Worm (Caenorhabditis elegans) whole organism, L2 larva: Measurements from ENCODE around the gene K03B8.14.

ENCODE experiments used
- R02D3.7 ChIP-seq: fragments of 150-350 bp; optimal IDR thresholded peaks from 2 replicates; lab custom pipeline; 2014; ENCODE audit warnings: missing biosample characterization, missing genetic modification characterization
- Y55F3AM.14 ChIP-seq: fragments of 200-800 bp; sonication (Bioruptor generic); optimal IDR thresholded peaks from 2 replicates; lab custom pipeline; 2018; ENCODE audit warnings: mild to moderate bottlenecking, missing genetic modification characterization, missing compliant biosample characterization
- ZK546.5 ChIP-seq: sonication (generic microtip); optimal IDR thresholded peaks from 2 replicates; lab custom pipeline; 2017; ENCODE audit warnings: missing biosample characterization, missing genetic modification characterization
- alr-1 ChIP-seq: fragments of 150-350 bp; optimal IDR thresholded peaks from 2 replicates; lab custom pipeline; 2014; ENCODE audit warnings: missing biosample characterization, missing genetic modification characterization
- blmp-1 ChIP-seq: sonication (generic microtip); optimal IDR thresholded peaks from 2 replicates; lab custom pipeline; 2017; ENCODE audit warnings: missing genetic modification characterization, mild to moderate bottlenecking, missing compliant biosample characterization, antibody characterized with exemption, moderate library complexity; ENCODE audit not compliant: insufficient read depth
- ceh-16 ChIP-seq: fragments of 150-350 bp; optimal IDR thresholded peaks from 2 replicates; lab custom pipeline; 2014; ENCODE audit warnings: missing biosample characterization, missing genetic modification characterization
- ceh-82 ChIP-seq: fragments of 150-350 bp; optimal IDR thresholded peaks from 2 replicates; lab custom pipeline; 2014; ENCODE audit warnings: missing biosample characterization, missing genetic modification characterization
- crh-2 ChIP-seq: sonication (generic microtip); optimal IDR thresholded peaks from 2 replicates; lab custom pipeline; 2017; ENCODE audit warnings: missing biosample characterization, missing genetic modification characterization
- dmd-4 ChIP-seq: sonication (generic microtip); optimal IDR thresholded peaks from 2 replicates; lab custom pipeline; 2017; ENCODE audit warnings: missing biosample characterization, missing genetic modification characterization
- egl-27 ChIP-seq: sonication (generic microtip); optimal IDR thresholded peaks from 3 replicates; lab custom pipeline; 2017; ENCODE audit warnings: missing biosample characterization, missing genetic modification reagents, missing genetic modification characterization
- elt-1 ChIP-seq: fragments of 150-350 bp; optimal IDR thresholded peaks from 2 replicates; lab custom pipeline; 2014; ENCODE audit warnings: missing biosample characterization, missing genetic modification characterization
- fos-1 ChIP-seq: fragments of 150-350 bp; optimal IDR thresholded peaks from 2 replicates; lab custom pipeline; 2014; ENCODE audit warnings: missing biosample characterization, missing genetic modification characterization
- gmeb-1 ChIP-seq: fragments of 150-350 bp; optimal IDR thresholded peaks from 2 replicates; lab custom pipeline; 2014; ENCODE audit warnings: missing biosample characterization, missing genetic modification characterization
- lin-11 ChIP-seq: fragments of 150-350 bp; sonication (generic microtip); optimal IDR thresholded peaks from 2 replicates; lab custom pipeline; 2014; ENCODE audit warnings: missing biosample characterization, missing genetic modification characterization, inconsistent platforms, mixed read lengths
- lin-13 ChIP-seq: fragments of 150-350 bp; optimal IDR thresholded peaks from 2 replicates; lab custom pipeline; 2014; ENCODE audit warnings: missing biosample characterization, missing genetic modification reagents, missing genetic modification characterization
- lin-39 ChIP-seq: fragments of 150-350 bp; optimal IDR thresholded peaks from 2 replicates; lab custom pipeline; 2014; ENCODE audit warnings: missing biosample characterization, missing genetic modification reagents, missing genetic modification characterization
- mab-5 ChIP-seq: fragments of 150-350 bp; optimal IDR thresholded peaks from 2 replicates; lab custom pipeline; 2014; ENCODE audit warnings: missing biosample characterization, missing genetic modification characterization
- mbf-1 ChIP-seq: sonication (generic microtip); optimal IDR thresholded peaks from 2 replicates; lab custom pipeline; 2017; ENCODE audit warnings: missing biosample characterization, missing genetic modification characterization
- mdl-1 ChIP-seq, 2 experiments: fragments of 150-350 bp in 1 of 2; sonication (generic microtip) in 1 of 2; optimal IDR thresholded peaks; 2 replicates each; lab custom pipeline; 2017; ENCODE audit warnings: missing biosample characterization in 2 of 2, missing genetic modification characterization in 2 of 2
- nhr-10 ChIP-seq: sonication (generic microtip); optimal IDR thresholded peaks from 2 replicates; lab custom pipeline; 2017; ENCODE audit warnings: missing biosample characterization, missing genetic modification characterization
- nhr-11 ChIP-seq: fragments of 150-350 bp; optimal IDR thresholded peaks from 2 replicates; lab custom pipeline; 2014; ENCODE audit warnings: missing biosample characterization, missing genetic modification characterization
- nhr-12 ChIP-seq: fragments of 150-350 bp; optimal IDR thresholded peaks from 2 replicates; lab custom pipeline; 2014; ENCODE audit warnings: missing biosample characterization, missing genetic modification characterization
- nhr-129 ChIP-seq: fragments of 150-350 bp; optimal IDR thresholded peaks from 2 replicates; lab custom pipeline; 2014; ENCODE audit warnings: missing biosample characterization, missing genetic modification characterization
- nhr-21 ChIP-seq: fragments of 150-350 bp; optimal IDR thresholded peaks from 2 replicates; lab custom pipeline; 2014; ENCODE audit warnings: missing biosample characterization, missing genetic modification characterization
- nhr-23 ChIP-seq: fragments of 150-350 bp; optimal IDR thresholded peaks from 2 replicates; lab custom pipeline; 2014; ENCODE audit warnings: missing biosample characterization, missing genetic modification reagents, missing genetic modification characterization
- nhr-237 ChIP-seq: fragments of 150-350 bp; optimal IDR thresholded peaks from 2 replicates; lab custom pipeline; 2014; ENCODE audit warnings: missing biosample characterization, missing genetic modification characterization
- nhr-25 ChIP-seq: fragments of 150-350 bp; sonication (generic microtip); optimal IDR thresholded peaks from 3 replicates; lab custom pipeline; 2014; ENCODE audit warnings: missing biosample characterization, missing genetic modification characterization
- nhr-6 ChIP-seq: fragments of 150-350 bp; optimal IDR thresholded peaks from 2 replicates; lab custom pipeline; 2014; ENCODE audit warnings: missing biosample characterization, missing genetic modification characterization
- nhr-77 ChIP-seq: fragments of 150-350 bp; optimal IDR thresholded peaks from 2 replicates; lab custom pipeline; 2014; ENCODE audit warnings: missing biosample characterization, missing genetic modification characterization
- peb-1 ChIP-seq: fragments of 150-350 bp; optimal IDR thresholded peaks from 2 replicates; lab custom pipeline; 2014; ENCODE audit warnings: missing biosample characterization, missing genetic modification characterization
- sem-4 ChIP-seq: fragments of 150-350 bp; optimal IDR thresholded peaks from 2 replicates; lab custom pipeline; 2014; ENCODE audit warnings: missing biosample characterization, missing genetic modification reagents, missing genetic modification characterization
- sma-3 ChIP-seq: sonication (generic microtip); optimal IDR thresholded peaks from 2 replicates; lab custom pipeline; 2016; ENCODE audit warnings: missing genetic modification reagents, missing genetic modification characterization, missing compliant biosample characterization
- sma-9 ChIP-seq, 2 experiments: fragments of 150-350 bp in 1 of 2; sonication (generic microtip) in 1 of 2; optimal IDR thresholded peaks; 2 replicates each; lab custom pipeline; 2014 to 2016; ENCODE audit warnings: missing genetic modification characterization in 2 of 2, mild to moderate bottlenecking in 1 of 2, missing biosample characterization in 1 of 2, missing compliant biosample characterization in 1 of 2, missing genetic modification reagents in 1 of 2, moderate library complexity in 1 of 2
- snpc-4 ChIP-seq: fragments of 150-350 bp; optimal IDR thresholded peaks from 2 replicates; lab custom pipeline; 2014; ENCODE audit warnings: missing biosample characterization, missing genetic modification characterization
- unc-39 ChIP-seq: fragments of 150-350 bp; optimal IDR thresholded peaks from 2 replicates; lab custom pipeline; 2014; ENCODE audit warnings: missing biosample characterization, missing genetic modification characterization
- unc-55 ChIP-seq: fragments of 150-350 bp; sonication (generic microtip); optimal IDR thresholded peaks from 3 replicates; lab custom pipeline; 2014; ENCODE audit warnings: missing biosample characterization, missing genetic modification reagents, missing genetic modification characterization
- unc-62 ChIP-seq: fragments of 150-350 bp; optimal IDR thresholded peaks from 2 replicates; lab custom pipeline; 2014; ENCODE audit warnings: missing biosample characterization, missing genetic modification reagents, missing genetic modification characterization
- zag-1 ChIP-seq: fragments of 150-350 bp; optimal IDR thresholded peaks from 2 replicates; lab custom pipeline; 2014; ENCODE audit warnings: missing biosample characterization, missing genetic modification characterization
- ztf-1 ChIP-seq: fragments of 200-800 bp; sonication (Bioruptor generic); conservative IDR thresholded peaks from 2 replicates; pipeline ENCODE4 v1.3.6; 2022; ENCODE audit warnings: missing genetic modification characterization, missing compliant biosample characterization
- ztf-4 ChIP-seq: fragments of 150-350 bp; optimal IDR thresholded peaks from 2 replicates; lab custom pipeline; 2014; ENCODE audit warnings: missing biosample characterization, missing genetic modification characterization

K03B8.14 gene

DNA sequence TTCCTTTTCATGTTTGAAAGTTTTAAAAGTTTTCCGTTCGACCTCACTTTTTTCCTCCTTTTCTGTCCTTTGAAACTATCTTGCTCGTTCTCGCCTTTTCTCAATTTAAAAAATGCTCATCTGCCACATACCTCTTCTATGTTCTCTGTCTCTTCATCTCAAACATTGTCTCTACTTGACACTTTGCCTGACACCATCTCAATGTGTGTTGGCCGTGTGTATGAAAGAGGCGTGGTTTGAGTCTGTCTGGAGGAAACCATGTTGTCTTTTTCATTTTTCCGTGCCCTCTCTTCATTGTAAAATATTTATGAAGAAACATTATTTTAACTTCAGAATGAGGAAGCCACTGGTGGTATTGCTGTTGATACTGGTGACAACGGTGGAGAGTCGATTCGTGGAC lies 16.9 kb downstream of the K03B8.14 start, which contains the start of gene K03B8.6:
K03B8.6 (plus strand) TSS at position 334 of the 400 bp plus-strand sequence.
- TF ChIP-seq nhr-6: no peak
- TF ChIP-seq nhr-12 (tag; lab: Kevin White, UChicago): no peak
- TF ChIP-seq mab-5 (tag; lab: Kevin White, UChicago): no peak
- TF ChIP-seq sma-3: no peak
- no peak for TF ChIP-seq elt-1
- TF ChIP-seq ztf-1 (GFP tag; lab: Robert Waterston, UW): no peak
- no peak for TF ChIP-seq lin-13
- TF ChIP-seq alr-1: no peak
- TF ChIP-seq nhr-77 (tag; lab: Kevin White, UChicago): no peak
- no peak for TF ChIP-seq mbf-1
- no peak for TF ChIP-seq ceh-82 (tag; lab: Kevin White, UChicago)
- TF ChIP-seq, all 48 proteins: peak for 0

DNA sequence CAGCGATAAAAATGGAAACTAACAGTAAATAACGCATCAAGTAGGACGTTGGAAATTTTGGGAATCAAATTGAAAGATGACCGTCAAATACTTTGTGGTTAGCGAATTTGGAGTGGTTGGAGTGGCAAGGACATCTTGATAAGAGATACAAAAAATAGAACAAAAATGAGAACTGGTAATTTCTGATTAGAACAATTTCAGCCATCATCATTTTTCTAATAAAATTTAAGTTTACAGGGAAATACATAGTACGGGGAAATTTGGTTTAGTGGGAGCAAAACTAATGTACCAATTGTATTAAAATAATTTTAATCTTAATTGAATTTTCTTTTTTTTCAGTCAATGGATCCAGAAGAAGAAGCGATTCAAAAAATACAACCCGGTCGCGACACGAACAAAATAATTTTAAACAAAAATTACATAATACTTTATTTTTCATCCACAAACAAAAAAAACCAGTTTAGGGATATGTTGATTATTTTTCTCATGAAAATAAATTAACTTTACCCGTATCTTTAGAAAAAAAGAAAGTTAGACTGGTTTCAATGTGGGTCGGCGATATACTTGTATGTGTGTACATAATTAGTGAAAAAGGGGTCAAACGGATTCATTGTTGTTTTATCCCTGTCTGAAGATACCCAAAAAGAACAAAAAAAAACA lies 20.7 kb downstream of the K03B8.14 start, which contains the start of the genes K03B8.8 and grl-3:
K03B8.8 (minus strand) TSS at position 101 of the 660 bp plus-strand sequence.
grl-3 (plus strand) TSS at position 610 of the 660 bp plus-strand sequence.
- no peak for TF ChIP-seq unc-39 (tag; lab: Kevin White, UChicago)
- TF ChIP-seq fos-1 (tag; lab: Kevin White, UChicago): no peak
- TF ChIP-seq blmp-1 (tag; lab: Kevin White, UChicago): no peak
- TF ChIP-seq lin-11: no peak
- no peak for TF ChIP-seq lin-13
- TF ChIP-seq, all 48 proteins: peak for 0

- TF ChIP-seq mab-5 (tag; lab: Kevin White, UChicago) (no peak), ZK546.5 (tag; lab: Kevin White, UChicago) (no peak), nhr-237 (tag; lab: Kevin White, UChicago) (no peak), blmp-1 (tag; lab: Kevin White, UChicago) (no peak), snpc-4 (peak; percentile 65), sma-9 (GFP tag; optimal IDR thresholded peaks at IDR 0.05; lab: Kevin White, UChicago) (peak; percentile 63), sma-9 (tag; optimal IDR thresholded peaks at IDR 0.05; lab: Kevin White, UChicago) (no peak), gmeb-1 (tag; lab: Kevin White, UChicago) (no peak), elt-1 (no peak), zag-1 (tag; lab: Kevin White, UChicago) (no peak), lin-13 (no peak), mdl-1 (tag; optimal IDR thresholded peaks at IDR 0.05; lab: Kevin White, UChicago) (no peak), dmd-4 (tag; lab: Kevin White, UChicago) (no peak), nhr-21 (tag; lab: Kevin White, UChicago) (peak; percentile 13), alr-1 (no peak), nhr-10 (tag; lab: Kevin White, UChicago) (no peak), sma-3 (peak; percentile 65), ceh-16 (tag; lab: Kevin White, UChicago) (no peak), nhr-6 (no peak), nhr-23 (tag; lab: Kevin White, UChicago) (no peak), crh-2 (peak; percentile 40), nhr-77 (tag; lab: Kevin White, UChicago) (no peak), unc-39 (tag; lab: Kevin White, UChicago) (no peak), Y55F3AM.14 (GFP tag; lab: Kevin White, UChicago) (no peak), sem-4 (tag; lab: Kevin White, UChicago) (no peak), unc-62 (no peak), lin-39 (tag; lab: Kevin White, UChicago) (no peak), unc-55 (no peak), nhr-129 (tag; lab: Kevin White, UChicago) (peak; percentile 48), peb-1 (no peak), R02D3.7 (tag; lab: Kevin White, UChicago) (no peak), fos-1 (tag; lab: Kevin White, UChicago) (peak; percentile 61), lin-11 (no peak), nhr-11 (tag; lab: Kevin White, UChicago) (no peak), ztf-4 (no peak), egl-27 (tag; lab: Kevin White, UChicago) (peak; percentile 15), nhr-25 (tag; lab: Kevin White, UChicago) (no peak)
Observed at ce11 chrV:11412125-11412524, 21.8 kb downstream of the K03B8.14 start.
